Worm (Caenorhabditis elegans) whole organism, young adult: Measurements from ENCODE around the gene wdr-37.

Experiments used
- D2030.7 ChIP-seq: fragments of 200-800 bp; sonication (Bioruptor generic); IDR thresholded peaks from 2 replicates; pipeline ENCODE4 v1.3.6; 2022; ENCODE audit warnings: missing genetic modification reagents, missing genetic modification characterization, missing compliant biosample characterization
- F37B4.10 ChIP-seq: fragments of 200-800 bp; sonication (Bioruptor generic); IDR thresholded peaks from 2 replicates; pipeline ENCODE4 v1.3.6; 2022; ENCODE audit warnings: missing genetic modification characterization, missing compliant biosample characterization
- F39B2.1 ChIP-seq: fragments of 200-800 bp; sonication (Bioruptor generic); IDR thresholded peaks from 2 replicates; pipeline ENCODE4 v1.3.6; 2022; ENCODE audit warnings: missing genetic modification reagents, missing genetic modification characterization, missing compliant biosample characterization
- F52B5.7 ChIP-seq: sonication (generic microtip); optimal IDR thresholded peaks from 2 replicates; lab custom pipeline; 2016; ENCODE audit warnings: mild to moderate bottlenecking, missing genetic modification characterization, missing compliant biosample characterization
- F57A8.1 ChIP-seq: fragments of 200-800 bp; sonication (Bioruptor generic); optimal IDR thresholded peaks from 2 replicates; lab custom pipeline; 2018; ENCODE audit warnings: mild to moderate bottlenecking, missing genetic modification characterization, moderate library complexity, missing compliant biosample characterization
- F57C9.4 ChIP-seq: sonication (generic microtip); optimal IDR thresholded peaks from 2 replicates; lab custom pipeline; 2017; ENCODE audit warnings: mild to moderate bottlenecking, missing genetic modification characterization, missing compliant biosample characterization
- Y53F4B.3 ChIP-seq: fragments of 200-800 bp; sonication (Bioruptor generic); IDR thresholded peaks from 2 replicates; pipeline ENCODE4 v1.3.6; 2022; ENCODE audit warnings: missing genetic modification reagents, missing genetic modification characterization, missing compliant biosample characterization
- Y67H2A.10 ChIP-seq: fragments of 200-800 bp; sonication (Bioruptor generic); conservative IDR thresholded peaks from 2 replicates; pipeline ENCODE4 v1.3.6; 2022; ENCODE audit warnings: missing genetic modification reagents, missing genetic modification characterization, missing compliant biosample characterization
- Y95B8A.8 ChIP-seq: fragments of 200-800 bp; sonication (Bioruptor generic); IDR thresholded peaks from 2 replicates; pipeline ENCODE4 v1.3.6; 2022; ENCODE audit warnings: missing genetic modification reagents, missing genetic modification characterization, missing compliant biosample characterization
- ZK185.1 ChIP-seq: sonication (generic microtip); optimal IDR thresholded peaks from 2 replicates; lab custom pipeline; 2016; ENCODE audit warnings: mild to moderate bottlenecking, missing genetic modification characterization, missing compliant biosample characterization; ENCODE audit not compliant: poor library complexity, severe bottlenecking
- ama-1 ChIP-seq, 3 experiments: fragments of 150-350 bp in 1 of 3; sonication (generic microtip) in 2 of 3; optimal IDR thresholded peaks; 2 replicates each; lab custom pipeline; 2014 to 2018; ENCODE audit warnings: missing biosample characterization in 2 of 3, missing genetic modification characterization in 2 of 3, missing genetic modification reagents in 2 of 3
- attf-5 ChIP-seq: fragments of 200-800 bp; sonication (Bioruptor generic); optimal IDR thresholded peaks from 2 replicates; lab custom pipeline; 2018; ENCODE audit warnings: mild to moderate bottlenecking, missing genetic modification characterization, missing compliant biosample characterization
- bed-1 ChIP-seq: fragments of 200-800 bp; sonication (Bioruptor generic); IDR thresholded peaks from 2 replicates; pipeline ENCODE4 v1.3.6; 2022; ENCODE audit warnings: missing genetic modification reagents, missing genetic modification characterization, missing compliant biosample characterization
- ccch-3 ChIP-seq: fragments of 200-800 bp; sonication (Bioruptor generic); optimal IDR thresholded peaks from 2 replicates; lab custom pipeline; 2018; ENCODE audit warnings: mild to moderate bottlenecking, missing genetic modification characterization, missing compliant biosample characterization
- ceh-27 ChIP-seq: fragments of 200-800 bp; sonication (Bioruptor generic); optimal IDR thresholded peaks from 2 replicates; lab custom pipeline; 2018; ENCODE audit warnings: mild to moderate bottlenecking, missing genetic modification characterization, moderate library complexity, missing compliant biosample characterization
- ceh-79 ChIP-seq: sonication (generic microtip); optimal IDR thresholded peaks from 2 replicates; lab custom pipeline; 2017; ENCODE audit warnings: mild to moderate bottlenecking, missing genetic modification characterization, missing compliant biosample characterization
- ceh-91 ChIP-seq: fragments of 200-800 bp; sonication (Bioruptor generic); IDR thresholded peaks from 2 replicates; pipeline ENCODE4 v1.3.6; 2022; ENCODE audit warnings: missing genetic modification reagents, missing genetic modification characterization, missing compliant biosample characterization
- dpff-1 ChIP-seq: sonication (generic microtip); optimal IDR thresholded peaks from 2 replicates; lab custom pipeline; 2017; ENCODE audit warnings: mild to moderate bottlenecking, missing genetic modification characterization, missing compliant biosample characterization
- egl-18 ChIP-seq: fragments of 200-800 bp; sonication (Bioruptor generic); IDR thresholded peaks from 2 replicates; pipeline ENCODE4 v1.3.6; 2022; ENCODE audit warnings: missing genetic modification reagents, missing genetic modification characterization, missing compliant biosample characterization
- gei-17 ChIP-seq: fragments of 200-800 bp; sonication (Bioruptor generic); optimal IDR thresholded peaks from 2 replicates; lab custom pipeline; 2018; ENCODE audit warnings: mild to moderate bottlenecking, missing genetic modification characterization, missing compliant biosample characterization
- hlh-12 ChIP-seq: sonication (generic microtip); optimal IDR thresholded peaks from 2 replicates; lab custom pipeline; 2016; ENCODE audit warnings: missing genetic modification characterization, missing compliant biosample characterization
- hsf-1 ChIP-seq: fragments of 200-800 bp; sonication (Bioruptor generic); IDR thresholded peaks from 2 replicates; pipeline ENCODE4 v1.3.6; 2022; ENCODE audit warnings: missing genetic modification reagents, missing genetic modification characterization, missing compliant biosample characterization
- lag-1 ChIP-seq: fragments of 200-800 bp; sonication (Bioruptor generic); IDR thresholded peaks from 2 replicates; pipeline ENCODE4 v1.3.6; 2022; ENCODE audit warnings: missing genetic modification reagents, missing genetic modification characterization, missing compliant biosample characterization
- let-607 ChIP-seq, 2 experiments: fragments of 200-800 bp in 1 of 2; sonication (Bioruptor generic) in 1 of 2; sonication (generic microtip) in 1 of 2; optimal IDR thresholded peaks; 2 replicates each; lab custom pipeline; 2016 to 2018; ENCODE audit warnings: mild to moderate bottlenecking in 2 of 2, missing compliant biosample characterization in 2 of 2, missing genetic modification characterization in 2 of 2, moderate library complexity in 2 of 2, missing genotype in 1 of 2
- lin-26 ChIP-seq: fragments of 200-800 bp; sonication (Bioruptor generic); IDR thresholded peaks from 2 replicates; pipeline ENCODE4 v1.3.6; 2022; ENCODE audit warnings: missing genetic modification reagents, missing genetic modification characterization, missing compliant biosample characterization
- lin-40 ChIP-seq: sonication (generic microtip); optimal IDR thresholded peaks from 2 replicates; lab custom pipeline; 2016; ENCODE audit warnings: missing genetic modification characterization, mild to moderate bottlenecking, missing compliant biosample characterization, missing genotype, missing genetic modification reagents
- lsy-27 ChIP-seq: sonication (generic microtip); optimal IDR thresholded peaks from 2 replicates; lab custom pipeline; 2017; ENCODE audit warnings: missing genetic modification characterization, mild to moderate bottlenecking, missing compliant biosample characterization, antibody characterized with exemption, missing genotype, borderline replicate concordance; ENCODE audit not compliant: insufficient read depth
- madf-10 ChIP-seq: sonication (generic microtip); optimal IDR thresholded peaks from 2 replicates; lab custom pipeline; 2016; ENCODE audit warnings: mild to moderate bottlenecking, missing genetic modification characterization, missing compliant biosample characterization
- madf-3 ChIP-seq: fragments of 200-800 bp; sonication (Bioruptor generic); IDR thresholded peaks from 2 replicates; pipeline ENCODE4 v1.3.6; 2022; ENCODE audit warnings: missing genetic modification reagents, missing genetic modification characterization, missing compliant biosample characterization
- madf-6 ChIP-seq: fragments of 200-800 bp; sonication (Bioruptor generic); IDR thresholded peaks from 2 replicates; pipeline ENCODE4 v1.3.6; 2022; ENCODE audit warnings: missing genetic modification reagents, missing genetic modification characterization, missing compliant biosample characterization
- mcd-1 ChIP-seq: fragments of 200-800 bp; sonication (Bioruptor generic); IDR thresholded peaks from 2 replicates; pipeline ENCODE4 v1.3.6; 2022; ENCODE audit warnings: missing genetic modification reagents, missing genetic modification characterization, missing compliant biosample characterization
- mel-28 ChIP-seq: sonication (generic microtip); optimal IDR thresholded peaks from 2 replicates; lab custom pipeline; 2016; ENCODE audit warnings: borderline replicate concordance, mild to moderate bottlenecking, missing genetic modification characterization, missing compliant biosample characterization
- mes-4 ChIP-seq: sonication (generic microtip); optimal IDR thresholded peaks from 2 replicates; lab custom pipeline; 2016; ENCODE audit warnings: missing genotype, missing genetic modification characterization, missing compliant biosample characterization
- nfya-2 ChIP-seq: fragments of 200-800 bp; sonication (Bioruptor generic); IDR thresholded peaks from 2 replicates; pipeline ENCODE4 v1.3.6; 2022; ENCODE audit warnings: missing genetic modification reagents, missing genetic modification characterization, missing compliant biosample characterization
- nfyb-1 ChIP-seq: fragments of 200-800 bp; sonication (Bioruptor generic); IDR thresholded peaks from 2 replicates; pipeline ENCODE4 v1.3.6; 2022; ENCODE audit warnings: missing genetic modification reagents, missing genetic modification characterization, missing compliant biosample characterization
- nhr-120 ChIP-seq: fragments of 200-800 bp; sonication (Bioruptor generic); IDR thresholded peaks from 2 replicates; pipeline ENCODE4 v1.3.6; 2022; ENCODE audit warnings: missing genetic modification characterization, missing compliant biosample characterization
- nhr-90 ChIP-seq: sonication (generic microtip); optimal IDR thresholded peaks from 2 replicates; lab custom pipeline; 2016; ENCODE audit warnings: missing genotype, mild to moderate bottlenecking, missing genetic modification characterization, missing compliant biosample characterization
- pbrm-1 ChIP-seq: fragments of 200-800 bp; sonication (Bioruptor generic); IDR thresholded peaks from 2 replicates; pipeline ENCODE4 v1.3.6; 2022; ENCODE audit warnings: missing genetic modification reagents, missing genetic modification characterization, missing compliant biosample characterization
- rec-8 ChIP-seq, 2 experiments: sonication (generic microtip); optimal IDR thresholded peaks; 2 replicates each; lab custom pipeline; 2016; ENCODE audit warnings: mild to moderate bottlenecking in 2 of 2, missing genetic modification characterization in 2 of 2, missing genetic modification reagents in 2 of 2, missing genotype in 2 of 2, missing biosample characterization in 1 of 2, missing compliant biosample characterization in 1 of 2, moderate library complexity in 1 of 2
- rpc-1 ChIP-seq, 2 experiments: fragments of 150-350 bp in 1 of 2; sonication (generic microtip) in 1 of 2; optimal IDR thresholded peaks; 2 replicates each; lab custom pipeline; 2014 to 2018; ENCODE audit warnings: missing biosample characterization in 1 of 2, missing genetic modification characterization in 1 of 2, missing genetic modification reagents in 1 of 2, missing genotype in 1 of 2
- snpc-1.1 ChIP-seq: sonication (generic microtip); optimal IDR thresholded peaks from 2 replicates; lab custom pipeline; 2017; ENCODE audit warnings: missing genetic modification characterization, mild to moderate bottlenecking, missing compliant biosample characterization, antibody characterized with exemption, moderate library complexity, missing genotype, missing genetic modification reagents; ENCODE audit not compliant: insufficient read depth
- snpc-3.4 ChIP-seq: sonication (generic microtip); optimal IDR thresholded peaks from 2 replicates; lab custom pipeline; 2017; ENCODE audit warnings: missing genetic modification characterization, mild to moderate bottlenecking, missing compliant biosample characterization, antibody characterized with exemption, moderate library complexity, missing genotype, missing genetic modification reagents
- tbx-9 ChIP-seq: sonication (generic microtip); optimal IDR thresholded peaks from 2 replicates; lab custom pipeline; 2016; ENCODE audit warnings: borderline replicate concordance, missing genetic modification characterization, inconsistent platforms, missing compliant biosample characterization
- unc-62 ChIP-seq: fragments of 150-350 bp; optimal IDR thresholded peaks from 2 replicates; lab custom pipeline; 2014; ENCODE audit warnings: missing biosample characterization, missing genetic modification reagents, missing genetic modification characterization
- xnd-1 ChIP-seq: sonication (generic microtip); optimal IDR thresholded peaks from 2 replicates; lab custom pipeline; 2016; ENCODE audit warnings: missing genotype, missing genetic modification reagents, missing genetic modification characterization, missing compliant biosample characterization
- zfh-2 ChIP-seq: fragments of 200-800 bp; sonication (Bioruptor generic); conservative IDR thresholded peaks from 2 replicates; pipeline ENCODE4 v1.3.6; 2022; ENCODE audit warnings: missing genetic modification reagents, missing genetic modification characterization, missing compliant biosample characterization
- ztf-25 ChIP-seq: fragments of 200-800 bp; sonication (Bioruptor generic); IDR thresholded peaks from 2 replicates; pipeline ENCODE4 v1.3.6; 2022; ENCODE audit warnings: missing genetic modification reagents, missing genetic modification characterization, missing compliant biosample characterization
- ztf-6 ChIP-seq: fragments of 200-800 bp; sonication (Bioruptor generic); IDR thresholded peaks from 2 replicates; pipeline ENCODE4 v1.3.6; 2022; ENCODE audit warnings: missing genetic modification reagents, missing genetic modification characterization, missing compliant biosample characterization

wdr-37 gene

ce11 chrIII:5621236-5621635 lies 21.4 kb upstream of the wdr-37 start (continued):
- TF ChIP-seq F52B5.7 (tag; lab: Kevin White, UChicago) = no peak
- no peak for TF ChIP-seq F39B2.1
- TF ChIP-seq madf-10 (tag; lab: Kevin White, UChicago) = no peak
- TF ChIP-seq mcd-1 (GFP tag; lab: Robert Waterston, UW) = 0 out of 2 replicates have a peak, but pooled peaks have one; percentile 21
- TF ChIP-seq hsf-1 (GFP tag; lab: Robert Waterston, UW) = no peak
- no peak for TF ChIP-seq F37B4.10 (GFP tag; lab: Robert Waterston, UW)
- no peak for TF ChIP-seq lsy-27 (tag; lab: Kevin White, UChicago)
- TF ChIP-seq madf-3 (GFP tag; lab: Robert Waterston, UW) = no peak
- no peak for TF ChIP-seq snpc-3.4 (tag; lab: Kevin White, UChicago)
- TF ChIP-seq Y53F4B.3 = no peak
- TF ChIP-seq mel-28 = no peak
- peak; percentile 82 for TF ChIP-seq attf-5 (GFP tag; lab: Kevin White, UChicago)
- no peak for TF ChIP-seq rpc-1 (optimal IDR thresholded peaks at IDR 0.05; lab: Kevin White, UChicago)
- TF ChIP-seq rpc-1 (tag; optimal IDR thresholded peaks at IDR 0.05; lab: Kevin White, UChicago) = no peak
- TF ChIP-seq madf-6 (GFP tag; lab: Robert Waterston, UW) = peak; percentile 75
- TF ChIP-seq xnd-1 (tag; lab: Kevin White, UChicago) = no peak
- TF ChIP-seq tbx-9 (tag; lab: Kevin White, UChicago) = no peak
- TF ChIP-seq zfh-2 (GFP tag; lab: Robert Waterston, UW) = peak; percentile 86
- TF ChIP-seq dpff-1 (tag; lab: Kevin White, UChicago) = no peak
- no peak for TF ChIP-seq nfya-2 (GFP tag; lab: Robert Waterston, UW)
- TF ChIP-seq let-607 (tag; optimal IDR thresholded peaks at IDR 0.05; lab: Kevin White, UChicago) = peak in 1 of 2 experiments; percentile 58
- TF ChIP-seq ZK185.1 (tag; lab: Kevin White, UChicago) = peak; percentile 35
- TF ChIP-seq F57A8.1 (GFP tag; lab: Kevin White, UChicago) = no peak
- peak; percentile 8; the same call in 1 of the 2 replicates for TF ChIP-seq D2030.7 (GFP tag; lab: Robert Waterston, UW)
- no peak for TF ChIP-seq egl-18 (GFP tag; lab: Robert Waterston, UW)
- TF ChIP-seq pbrm-1 = no peak
- TF ChIP-seq ccch-3 (GFP tag; lab: Kevin White, UChicago) = no peak
- no peak for TF ChIP-seq ceh-91
- TF ChIP-seq ceh-27 = peak; percentile 27
- no peak for TF ChIP-seq F57C9.4
- no peak; the same call in 1 of the 2 replicates for TF ChIP-seq lin-26 (GFP tag; lab: Robert Waterston, UW)
- TF ChIP-seq ceh-79 (tag; lab: Kevin White, UChicago) = no peak
- TF ChIP-seq lag-1 = no peak
- TF ChIP-seq Y95B8A.8 (GFP tag; lab: Robert Waterston, UW) = no peak
- no peak for TF ChIP-seq Y67H2A.10 (GFP tag; lab: Robert Waterston, UW)
- TF ChIP-seq ama-1 (optimal IDR thresholded peaks at IDR 0.05; lab: Kevin White, UChicago) = no peak
- no peak for TF ChIP-seq ama-1 (GFP tag; optimal IDR thresholded peaks at IDR 0.05; lab: Kevin White, UChicago)
- TF ChIP-seq lin-40 = peak; percentile 58
- TF ChIP-seq hlh-12 = no peak
- TF ChIP-seq bed-1 (GFP tag; lab: Robert Waterston, UW) = no peak
- no peak for TF ChIP-seq gei-17 (GFP tag; lab: Kevin White, UChicago)
- TF ChIP-seq mes-4 (tag; lab: Kevin White, UChicago) = no peak
- no peak for TF ChIP-seq rec-8 (tag; optimal IDR thresholded peaks at IDR 0.05; lab: Kevin White, UChicago)
- no peak for TF ChIP-seq ztf-6 (GFP tag; lab: Robert Waterston, UW)
- TF ChIP-seq snpc-1.1 (tag; lab: Kevin White, UChicago) = no peak
- no peak for TF ChIP-seq ztf-25
- no peak for TF ChIP-seq unc-62 (GFP tag; lab: Kevin White, UChicago)
- no peak for TF ChIP-seq nfyb-1 (GFP tag; lab: Robert Waterston, UW)
- TF ChIP-seq nhr-120 = no peak
- TF ChIP-seq nhr-90 (tag; lab: Kevin White, UChicago) = peak; percentile 17
